Worm (Caenorhabditis elegans) whole organism, L1 larva: ENCODE results near the gene lin-49.

Experiments
- C04F5.9 ChIP-seq: sonication (generic microtip); optimal IDR thresholded peaks from 2 replicates; lab custom pipeline; 2016; ENCODE audit warnings: missing genetic modification characterization, missing compliant biosample characterization
- Y116A8C.19 ChIP-seq: sonication (generic microtip); optimal IDR thresholded peaks from 2 replicates; lab custom pipeline; 2016; ENCODE audit warnings: missing compliant biosample characterization, missing genetic modification characterization, borderline replicate concordance
- alr-1 ChIP-seq: fragments of 200-800 bp; sonication (Bioruptor generic); optimal IDR thresholded peaks from 2 replicates; lab custom pipeline; 2018; ENCODE audit warnings: borderline replicate concordance, mild to moderate bottlenecking, missing genetic modification characterization, missing compliant biosample characterization
- ama-1 ChIP-seq: fragments of 150-350 bp; optimal IDR thresholded peaks from 2 replicates; lab custom pipeline; 2014
- blmp-1 ChIP-seq: fragments of 150-350 bp; optimal IDR thresholded peaks from 2 replicates; lab custom pipeline; 2014; ENCODE audit warnings: missing biosample characterization, missing genetic modification characterization
- ceh-8 ChIP-seq: fragments of 200-800 bp; sonication (Bioruptor generic); optimal IDR thresholded peaks from 2 replicates; lab custom pipeline; 2018; ENCODE audit warnings: mild to moderate bottlenecking, missing genetic modification characterization, moderate library complexity, missing compliant biosample characterization
- ces-1 ChIP-seq: fragments of 150-350 bp; optimal IDR thresholded peaks from 2 replicates; lab custom pipeline; 2014; ENCODE audit warnings: missing biosample characterization, missing genetic modification reagents, missing genetic modification characterization
- dpl-1 ChIP-seq, 3 experiments: fragments of 150-350 bp in 2 of 3; sonication (generic microtip) in 1 of 3; optimal IDR thresholded peaks; 2 replicates each; lab custom pipeline; 2014 to 2017; ENCODE audit warnings: missing biosample characterization in 3 of 3, missing genetic modification characterization in 3 of 3, missing genetic modification reagents in 3 of 3
- efl-1 ChIP-seq, 4 experiments: fragments of 150-350 bp; optimal IDR thresholded peaks in 3 of 4; peaks in 1 of 4; 1 replicate in 1 of 4; 2 replicates in 3 of 4; lab custom pipeline; 2014; ENCODE audit warnings: missing biosample characterization in 2 of 4, missing genetic modification characterization in 2 of 4, missing genetic modification reagents in 2 of 4
- elt-2 ChIP-seq: sonication (generic microtip); optimal IDR thresholded peaks from 2 replicates; lab custom pipeline; 2016; ENCODE audit warnings: missing genetic modification characterization, mild to moderate bottlenecking, inconsistent platforms, missing compliant biosample characterization, missing genetic modification reagents
- elt-3 ChIP-seq, 6 experiments: fragments of 150-350 bp in 1 of 6; sonication (generic microtip); optimal IDR thresholded peaks; 2 replicates each; lab custom pipeline; 2017 to 2018; ENCODE audit warnings: missing biosample characterization in 6 of 6, missing genetic modification characterization in 6 of 6, inconsistent platforms in 1 of 6
- fkh-10 ChIP-seq: sonication (generic microtip); optimal IDR thresholded peaks from 2 replicates; lab custom pipeline; 2017; ENCODE audit warnings: missing biosample characterization, missing genetic modification reagents, missing genetic modification characterization
- fkh-4 ChIP-seq: sonication (generic microtip); optimal IDR thresholded peaks from 2 replicates; lab custom pipeline; 2016; ENCODE audit warnings: missing compliant biosample characterization, missing genetic modification characterization, borderline replicate concordance
- hpl-2 ChIP-seq: fragments of 150-350 bp; optimal IDR thresholded peaks from 2 replicates; lab custom pipeline; 2014; ENCODE audit warnings: missing biosample characterization, missing genetic modification reagents, missing genetic modification characterization
- irx-1 ChIP-seq: sonication (generic microtip); optimal IDR thresholded peaks from 2 replicates; lab custom pipeline; 2016; ENCODE audit warnings: missing genetic modification characterization, missing compliant biosample characterization
- lin-13 ChIP-seq: fragments of 150-350 bp; optimal IDR thresholded peaks from 2 replicates; lab custom pipeline; 2014; ENCODE audit warnings: missing biosample characterization, missing genetic modification reagents, missing genetic modification characterization
- lin-14 ChIP-seq: fragments of 200-800 bp; sonication (Bioruptor generic); optimal IDR thresholded peaks from 2 replicates; lab custom pipeline; 2018; ENCODE audit warnings: mild to moderate bottlenecking, missing genetic modification characterization, moderate library complexity, missing compliant biosample characterization
- lin-15B ChIP-seq: fragments of 150-350 bp; sonication (generic microtip); optimal IDR thresholded peaks from 3 replicates; lab custom pipeline; 2014; ENCODE audit warnings: missing biosample characterization, missing genetic modification characterization
- lin-35 ChIP-seq, 2 experiments: fragments of 150-350 bp; optimal IDR thresholded peaks; 2 replicates each; lab custom pipeline; 2014; ENCODE audit warnings: missing biosample characterization in 2 of 2, missing genetic modification characterization in 2 of 2, missing genetic modification reagents in 2 of 2
- lin-39 ChIP-seq: fragments of 150-350 bp; optimal IDR thresholded peaks from 2 replicates; lab custom pipeline; 2014; ENCODE audit warnings: missing biosample characterization, missing genetic modification reagents, missing genetic modification characterization
- lsy-2 ChIP-seq, 2 experiments: fragments of 150-350 bp; optimal IDR thresholded peaks; 2 replicates each; lab custom pipeline; 2014; ENCODE audit warnings: missing biosample characterization in 2 of 2, missing genetic modification characterization in 2 of 2
- mab-9 ChIP-seq: fragments of 200-800 bp; sonication (Bioruptor generic); IDR thresholded peaks from 2 replicates; pipeline ENCODE4 v1.3.6; 2022; ENCODE audit warnings: missing genetic modification reagents, missing genetic modification characterization, missing compliant biosample characterization
- mdl-1 ChIP-seq, 2 experiments: fragments of 150-350 bp; optimal IDR thresholded peaks; 2 replicates each; lab custom pipeline; 2014 to 2017; ENCODE audit warnings: missing biosample characterization in 2 of 2, missing genetic modification characterization in 2 of 2, inconsistent platforms in 1 of 2
- mep-1 ChIP-seq: fragments of 150-350 bp; optimal IDR thresholded peaks from 2 replicates; lab custom pipeline; 2014; ENCODE audit warnings: missing biosample characterization, missing genetic modification characterization
- nhr-12 ChIP-seq: sonication (generic microtip); optimal IDR thresholded peaks from 2 replicates; lab custom pipeline; 2017; ENCODE audit warnings: missing biosample characterization, missing genetic modification characterization
- nhr-19 ChIP-seq: fragments of 200-800 bp; sonication (Bioruptor generic); conservative IDR thresholded peaks from 2 replicates; pipeline ENCODE4 v1.3.6; 2022; ENCODE audit warnings: missing genetic modification characterization, missing compliant biosample characterization
- nhr-20 ChIP-seq: sonication (generic microtip); optimal IDR thresholded peaks from 2 replicates; lab custom pipeline; 2016; ENCODE audit warnings: mild to moderate bottlenecking, missing genetic modification characterization, missing compliant biosample characterization
- nhr-237 ChIP-seq: fragments of 150-350 bp; optimal IDR thresholded peaks from 2 replicates; lab custom pipeline; 2014; ENCODE audit warnings: missing biosample characterization, missing genetic modification characterization
- nhr-47 ChIP-seq: sonication (generic microtip); optimal IDR thresholded peaks from 2 replicates; lab custom pipeline; 2016; ENCODE audit warnings: mild to moderate bottlenecking, missing genetic modification characterization, moderate library complexity, missing compliant biosample characterization
- nhr-71 ChIP-seq: sonication (generic microtip); optimal IDR thresholded peaks from 2 replicates; lab custom pipeline; 2016; ENCODE audit warnings: mild to moderate bottlenecking, missing genetic modification characterization, moderate library complexity, missing compliant biosample characterization
- nhr-90 ChIP-seq: sonication (generic microtip); optimal IDR thresholded peaks from 2 replicates; lab custom pipeline; 2016; ENCODE audit warnings: mild to moderate bottlenecking, missing genetic modification characterization, missing compliant biosample characterization; ENCODE audit not compliant: poor library complexity
- pag-3 ChIP-seq: sonication (generic microtip); optimal IDR thresholded peaks from 2 replicates; lab custom pipeline; 2017; ENCODE audit warnings: missing genetic modification characterization, mild to moderate bottlenecking, missing compliant biosample characterization, antibody characterized with exemption, borderline replicate concordance; ENCODE audit not compliant: insufficient read depth
- pax-3 ChIP-seq: fragments of 200-800 bp; sonication (Bioruptor generic); optimal IDR thresholded peaks from 2 replicates; lab custom pipeline; 2018; ENCODE audit warnings: mild to moderate bottlenecking, missing genetic modification characterization, moderate library complexity, missing compliant biosample characterization
- rnt-1 ChIP-seq: sonication (generic microtip); optimal IDR thresholded peaks from 2 replicates; lab custom pipeline; 2016; ENCODE audit warnings: mild to moderate bottlenecking, missing genetic modification characterization, moderate library complexity, missing compliant biosample characterization
- snu-23 ChIP-seq: sonication (generic microtip); optimal IDR thresholded peaks from 2 replicates; lab custom pipeline; 2016; ENCODE audit warnings: missing genetic modification characterization, missing compliant biosample characterization
- tlp-1 ChIP-seq: fragments of 150-350 bp; optimal IDR thresholded peaks from 2 replicates; lab custom pipeline; 2014; ENCODE audit warnings: missing biosample characterization, missing genetic modification characterization
- unc-130 ChIP-seq: fragments of 150-350 bp; optimal IDR thresholded peaks from 2 replicates; lab custom pipeline; 2017; ENCODE audit warnings: missing biosample characterization, missing genetic modification characterization, inconsistent platforms
- unc-30 ChIP-seq: sonication (generic microtip); optimal IDR thresholded peaks from 2 replicates; lab custom pipeline; 2017; ENCODE audit warnings: missing biosample characterization, missing genetic modification characterization
- unc-86 ChIP-seq: sonication (generic microtip); optimal IDR thresholded peaks from 2 replicates; lab custom pipeline; 2016; ENCODE audit warnings: missing genetic modification characterization, missing compliant biosample characterization
- unc-98 ChIP-seq: fragments of 200-800 bp; sonication (Bioruptor generic); IDR thresholded peaks from 2 replicates; pipeline ENCODE4 v1.3.6; 2022; ENCODE audit warnings: missing genetic modification characterization, missing compliant biosample characterization
- vab-15 ChIP-seq: sonication (generic microtip); optimal IDR thresholded peaks from 2 replicates; lab custom pipeline; 2017; ENCODE audit warnings: missing genotype, mild to moderate bottlenecking, missing genetic modification characterization, missing compliant biosample characterization
- xbp-1 ChIP-seq: sonication (generic microtip); optimal IDR thresholded peaks from 2 replicates; lab custom pipeline; 2016; ENCODE audit warnings: missing genetic modification characterization, missing compliant biosample characterization
- zag-1 ChIP-seq: fragments of 150-350 bp; optimal IDR thresholded peaks from 2 replicates; lab custom pipeline; 2014; ENCODE audit warnings: missing biosample characterization, missing genetic modification characterization
- ztf-11 ChIP-seq, 2 experiments: sonication (generic microtip); optimal IDR thresholded peaks; 2 replicates each; lab custom pipeline; 2016 to 2017; ENCODE audit warnings: missing genetic modification characterization in 2 of 2, missing biosample characterization in 1 of 2, missing compliant biosample characterization in 1 of 2

The lin-49 gene

ce11 chrIV:8571138-8571537 lies 49.3 kb upstream of the lin-49 start, which contains the start of gene Y59H11AM.1:
Gene Y59H11AM.1 (plus strand): TSS chrIV:8571438.
- no peak for TF ChIP-seq snu-23
- no peak for TF ChIP-seq vab-15
- no peak for TF ChIP-seq elt-3 (tag; optimal IDR thresholded peaks at IDR 0.05; lab: Kevin White, UChicago)
- no peak for TF ChIP-seq lsy-2 (tag; optimal IDR thresholded peaks at IDR 0.05; lab: Kevin White, UChicago)
- no peak for TF ChIP-seq alr-1
- no peak for TF ChIP-seq mep-1 (tag; lab: Kevin White, UChicago)
- no peak for TF ChIP-seq ztf-11 (tag; optimal IDR thresholded peaks at IDR 0.05; lab: Kevin White, UChicago)
- no peak for TF ChIP-seq mab-9
- TF ChIP-seq dpl-1 (GFP tag; optimal IDR thresholded peaks at IDR 0.05; lab: Kevin White, UChicago): no peak
- TF ChIP-seq fkh-4 (tag; lab: Kevin White, UChicago): no peak
- no peak for TF ChIP-seq hpl-2 (GFP tag; lab: Kevin White, UChicago)
- no peak for TF ChIP-seq ces-1 (GFP tag; lab: Kevin White, UChicago)
- no peak for TF ChIP-seq unc-130 (tag; lab: Kevin White, UChicago)
- TF ChIP-seq nhr-20 (tag; lab: Kevin White, UChicago): no peak
- TF ChIP-seq unc-98 (GFP tag; lab: Robert Waterston, UW): no peak
- TF ChIP-seq efl-1 (optimal IDR thresholded peaks at IDR 0.05; lab: Kevin White, UChicago): no peak
- no peak for TF ChIP-seq efl-1 (GFP tag; optimal IDR thresholded peaks at IDR 0.05 in 1 of 2; lab: Kevin White, UChicago)
- TF ChIP-seq nhr-12 (tag; lab: Kevin White, UChicago): no peak
- TF ChIP-seq mdl-1 (tag; optimal IDR thresholded peaks at IDR 0.05; lab: Kevin White, UChicago): no peak

- TF ChIP-seq dpl-1 (GFP tag; optimal IDR thresholded peaks at IDR 0.05; lab: Kevin White, UChicago): no peak
- TF ChIP-seq pax-3 (tag; lab: Kevin White, UChicago): no peak
- peak; percentile 15 for TF ChIP-seq nhr-90
- no peak for TF ChIP-seq alr-1
- no peak for TF ChIP-seq unc-98 (GFP tag; lab: Robert Waterston, UW)
- TF ChIP-seq hpl-2 (GFP tag; lab: Kevin White, UChicago): peak; percentile 6
- TF ChIP-seq nhr-20 (tag; lab: Kevin White, UChicago): peak; percentile 32
- no peak for TF ChIP-seq Y116A8C.19
- TF ChIP-seq xbp-1: no peak
- no peak for TF ChIP-seq fkh-10 (GFP tag; lab: Kevin White, UChicago)
- TF ChIP-seq elt-3 (tag; optimal IDR thresholded peaks at IDR 0.05; lab: Kevin White, UChicago): no peak
- TF ChIP-seq lsy-2 (tag; optimal IDR thresholded peaks at IDR 0.05; lab: Kevin White, UChicago): peak in 1 of 2 experiments; percentile 13
- TF ChIP-seq nhr-71 (tag; lab: Kevin White, UChicago): peak; percentile 41
- no peak for TF ChIP-seq unc-30 (tag; lab: Kevin White, UChicago)
- peak; percentile 97 for TF ChIP-seq elt-2 (tag; lab: Kevin White, UChicago)
- no peak for TF ChIP-seq C04F5.9
- TF ChIP-seq lin-14 (GFP tag; lab: Kevin White, UChicago): peak; percentile 12
- TF ChIP-seq ama-1 (lab: Kevin White, UChicago): peak; percentile 34
- TF ChIP-seq fkh-4 (tag; lab: Kevin White, UChicago): no peak
- TF ChIP-seq lin-35 (GFP tag; optimal IDR thresholded peaks at IDR 0.05; lab: Kevin White, UChicago): peak in 1 of 2 experiments; percentile 56
- TF ChIP-seq blmp-1 (tag; lab: Kevin White, UChicago): no peak
- no peak for TF ChIP-seq lin-13 (GFP tag; lab: Kevin White, UChicago)
- no peak for TF ChIP-seq nhr-237 (tag; lab: Kevin White, UChicago)
- TF ChIP-seq efl-1 (optimal IDR thresholded peaks at IDR 0.05; lab: Kevin White, UChicago): no peak
- TF ChIP-seq efl-1 (GFP tag; optimal IDR thresholded peaks at IDR 0.05 in 1 of 2; lab: Kevin White, UChicago): peak in 1 of 2 experiments; percentile 86
These were observed 35.1 kb upstream of the lin-49 start, which contains the start of gene catp-7 for ce11 chrIV:8585076-8586033. Gene catp-7 (plus strand): TSS chrIV:8585983.

ce11 chrIV:8587057-8587456 lies 33.4 kb upstream of the lin-49 start:
- TF ChIP-seq dpl-1 (GFP tag; optimal IDR thresholded peaks at IDR 0.05; lab: Kevin White, UChicago): peak in 2 of 3 experiments; percentile 12 to 38
- TF ChIP-seq pag-3 (tag; lab: Kevin White, UChicago): no peak
- TF ChIP-seq unc-86 (tag; lab: Kevin White, UChicago): peak; percentile 66
- TF ChIP-seq zag-1 (tag; lab: Kevin White, UChicago): no peak
- peak; percentile 86 for TF ChIP-seq rnt-1 (tag; lab: Kevin White, UChicago)
- TF ChIP-seq nhr-19 (GFP tag; lab: Robert Waterston, UW): peak; percentile 47
- TF ChIP-seq efl-1 (optimal IDR thresholded peaks at IDR 0.05; lab: Kevin White, UChicago): peak; percentile 55 to 59
- TF ChIP-seq efl-1 (GFP tag; optimal IDR thresholded peaks at IDR 0.05 in 1 of 2; lab: Kevin White, UChicago): peak in 1 of 2 experiments; percentile 31
- TF ChIP-seq nhr-71 (tag; lab: Kevin White, UChicago): peak; percentile 72
- TF ChIP-seq nhr-47 (tag; lab: Kevin White, UChicago): peak; percentile 14
- no peak for TF ChIP-seq tlp-1 (tag; lab: Kevin White, UChicago)
- TF ChIP-seq ceh-8: peak; percentile 9
- TF ChIP-seq lin-15B (tag; lab: Kevin White, UChicago): peak; percentile 55
- TF ChIP-seq lin-35 (GFP tag; optimal IDR thresholded peaks at IDR 0.05; lab: Kevin White, UChicago): peak; percentile 23 to 40
- peak; percentile 3 for TF ChIP-seq irx-1 (tag; lab: Kevin White, UChicago)
- TF ChIP-seq nhr-20 (tag; lab: Kevin White, UChicago): peak; percentile 37
- peak; percentile 49 for TF ChIP-seq lin-39 (tag; lab: Kevin White, UChicago)
